Fruit fly (Drosophila melanogaster): ENCODE data around the gene CG15534.

- TF ChIP-seq kay (GFP tag; ENCODE audit: borderline replicate concordance) = no peak
- TF ChIP-seq Mnt (GFP tag; optimal IDR thresholded peaks at IDR 0.05) = no peak
- no peak for TF ChIP-seq cnc (optimal IDR thresholded peaks at IDR 0.05)
- TF ChIP-seq Clk (GFP tag; optimal IDR thresholded peaks at IDR 0.05) = no peak
- no peak for TF ChIP-seq toe (GFP tag; optimal IDR thresholded peaks at IDR 0.05)
- no peak for TF ChIP-seq tj (GFP tag; optimal IDR thresholded peaks at IDR 0.05)
- TF ChIP-seq Crg-1 (GFP tag; optimal IDR thresholded peaks at IDR 0.05) = no peak
These were observed 38.0 kb upstream of the CG15534 start for dm6 chr3R:30393909-30394308.

Measured in whole organism, adult.